Fruit fly (Drosophila melanogaster) whole organism, embryonic: ENCODE results near the gene CG7386.
A peak's percentile ranks its signal among the peaks of the same experiment; 100 is the strongest.

ENCODE experiments used
- Atf6 ChIP-seq: fragments of 200-800 bp; sonication (Bioruptor generic); IDR thresholded peaks from 2 replicates; pipeline ENCODE4 v1.3.6; 2022; ENCODE audit warnings: missing biosample characterization, missing genetic modification characterization
- Awh ChIP-seq: fragments of 200-800 bp; sonication (Bioruptor generic); IDR thresholded peaks from 2 replicates; pipeline ENCODE4, ENCODE4 v1.3.6; 2022; ENCODE audit warnings: missing biosample characterization, missing genetic modification characterization
- B-H1 ChIP-seq: fragments of 200-800 bp; sonication (Bioruptor generic); IDR thresholded peaks from 3 replicates; pipeline ENCODE4 v1.3.6; 2022; ENCODE audit warnings: missing biosample characterization, missing genetic modification characterization
- CG10979 ChIP-seq: fragments of 200-800 bp; sonication (Bioruptor generic); optimal IDR thresholded peaks from 2 replicates; lab custom pipeline; 2018; ENCODE audit warnings: missing biosample characterization, mild to moderate bottlenecking, missing genetic modification characterization, moderate library complexity
- CG11085 ChIP-seq: fragments of 200-800 bp; sonication (Bioruptor generic); IDR thresholded peaks from 2 replicates; pipeline ENCODE4 v1.3.6; 2022; ENCODE audit warnings: missing biosample characterization, missing genetic modification characterization
- CG11723 ChIP-seq: fragments of 200-800 bp; sonication (Bioruptor generic); optimal IDR thresholded peaks from 2 replicates; lab custom pipeline; 2017; ENCODE audit warnings: missing biosample characterization, mild to moderate bottlenecking, missing genetic modification characterization
- CG15269 ChIP-seq: fragments of 200-800 bp; sonication (Bioruptor generic); optimal IDR thresholded peaks from 2 replicates; lab custom pipeline; 2018; ENCODE audit warnings: missing biosample characterization, mild to moderate bottlenecking, missing genetic modification characterization, moderate library complexity
- CG2129 ChIP-seq: fragments of 200-800 bp; sonication (Bioruptor generic); IDR thresholded peaks from 2 replicates; pipeline ENCODE4 v1.3.6; 2022; ENCODE audit warnings: missing biosample characterization, missing genetic modification characterization; ENCODE audit not compliant: partially characterized antibody
- CG3838 ChIP-seq: fragments of 200-800 bp; sonication (Bioruptor generic); optimal IDR thresholded peaks from 3 replicates; lab custom pipeline; 2016; ENCODE audit warnings: missing biosample characterization, missing genetic modification characterization
- CG43689 ChIP-seq: fragments of 200-800 bp; sonication (Bioruptor generic); IDR thresholded peaks from 2 replicates; pipeline ENCODE4 v1.3.6; 2022; ENCODE audit warnings: missing biosample characterization, missing genetic modification characterization
- CG4424 ChIP-seq: fragments of 200-800 bp; sonication (Bioruptor generic); optimal IDR thresholded peaks from 3 replicates; lab custom pipeline; 2016; ENCODE audit warnings: missing biosample characterization, missing genetic modification characterization
- CG4730 ChIP-seq: fragments of 200-800 bp; sonication (Bioruptor generic); IDR thresholded peaks from 2 replicates; pipeline ENCODE4 v1.3.6; 2022; ENCODE audit warnings: missing biosample characterization, missing genetic modification characterization
- CG4820 ChIP-seq: fragments of 200-800 bp; sonication (Bioruptor generic); optimal IDR thresholded peaks from 3 replicates; lab custom pipeline; 2016; ENCODE audit warnings: missing biosample characterization, missing genetic modification characterization
- CG4854 ChIP-seq: fragments of 200-800 bp; sonication (Bioruptor generic); optimal IDR thresholded peaks from 2 replicates; lab custom pipeline; 2016; ENCODE audit warnings: missing biosample characterization, missing genetic modification characterization, inconsistent platforms
- CG6254 ChIP-seq: fragments of 200-800 bp; sonication (Bioruptor generic); optimal IDR thresholded peaks from 3 replicates; lab custom pipeline; 2017; ENCODE audit warnings: mild to moderate bottlenecking, missing biosample characterization, missing genetic modification reagents, missing genetic modification characterization
- CG6854 ChIP-seq: fragments of 200-800 bp; sonication (Bioruptor generic); optimal IDR thresholded peaks from 3 replicates; lab custom pipeline; 2017; ENCODE audit warnings: missing biosample characterization, mild to moderate bottlenecking, missing genetic modification characterization
- CG7928 ChIP-seq: fragments of 200-800 bp; sonication (Bioruptor generic); optimal IDR thresholded peaks from 2 replicates; lab custom pipeline; 2017; ENCODE audit warnings: missing biosample characterization, mild to moderate bottlenecking, missing genetic modification characterization
- CG8089 ChIP-seq: fragments of 200-800 bp; sonication (Bioruptor generic); optimal IDR thresholded peaks from 3 replicates; lab custom pipeline; 2016; ENCODE audit warnings: missing biosample characterization, missing genetic modification characterization
- CG8388 ChIP-seq: fragments of 200-800 bp; sonication (Bioruptor generic); optimal IDR thresholded peaks from 2 replicates; lab custom pipeline; 2019; ENCODE audit warnings: missing biosample characterization, mild to moderate bottlenecking, missing genetic modification characterization, moderate library complexity
- CG8944 ChIP-seq: fragments of 200-800 bp; sonication (Bioruptor generic); optimal IDR thresholded peaks from 3 replicates; lab custom pipeline; 2016; ENCODE audit warnings: missing biosample characterization, missing genetic modification characterization
- CHES-1-like ChIP-seq: fragments of 200-800 bp; sonication (Bioruptor generic); optimal IDR thresholded peaks from 2 replicates; lab custom pipeline; 2016; ENCODE audit warnings: missing biosample characterization, missing genetic modification characterization
- Dip2 ChIP-seq: fragments of 200-800 bp; sonication (Bioruptor generic); IDR thresholded peaks from 2 replicates; pipeline ENCODE4 v1.3.6; 2022; ENCODE audit warnings: missing biosample characterization, missing genetic modification characterization
- Gug ChIP-seq: fragments of 200-800 bp; sonication (Bioruptor generic); IDR thresholded peaks from 4 replicates; pipeline ENCODE4 v1.3.6; 2022; ENCODE audit warnings: missing biosample characterization, missing genetic modification characterization
- Hmr ChIP-seq: fragments of 200-800 bp; sonication (Bioruptor generic); optimal IDR thresholded peaks from 3 replicates; lab custom pipeline; 2017; ENCODE audit warnings: mild to moderate bottlenecking, missing biosample characterization, missing genetic modification reagents, missing genetic modification characterization
- Jarid2 ChIP-seq: fragments of 200-800 bp; sonication (Bioruptor generic); optimal IDR thresholded peaks from 3 replicates; lab custom pipeline; 2017; ENCODE audit warnings: mild to moderate bottlenecking, missing biosample characterization, missing genetic modification reagents, missing genetic modification characterization
- Max ChIP-seq: fragments of 200-800 bp; sonication (Bioruptor generic); optimal IDR thresholded peaks from 2 replicates; lab custom pipeline; 2016; ENCODE audit warnings: missing biosample characterization, mild to moderate bottlenecking, missing genetic modification characterization
- NK7.1 ChIP-seq: fragments of 200-800 bp; sonication (Bioruptor generic); optimal IDR thresholded peaks from 3 replicates; lab custom pipeline; 2016; ENCODE audit warnings: missing biosample characterization, missing genetic modification characterization
- Oli ChIP-seq: fragments of 200-800 bp; sonication (Bioruptor generic); optimal IDR thresholded peaks from 2 replicates; lab custom pipeline; 2018; ENCODE audit warnings: missing biosample characterization, mild to moderate bottlenecking, missing genetic modification characterization, moderate library complexity
- Taf1 ChIP-seq: fragments of 200-800 bp; sonication (Bioruptor generic); IDR thresholded peaks from 2 replicates; pipeline ENCODE4 v1.3.6; 2022; ENCODE audit warnings: missing biosample characterization, missing genetic modification characterization
- Usf ChIP-seq: fragments of 200-800 bp; sonication (Bioruptor generic); optimal IDR thresholded peaks from 2 replicates; lab custom pipeline; 2017; ENCODE audit warnings: missing genotype, missing biosample characterization, missing genetic modification characterization
- aop ChIP-seq: fragments of 200-800 bp; sonication (Bioruptor generic); IDR thresholded peaks from 2 replicates; pipeline ENCODE4 v1.3.6; 2022; ENCODE audit warnings: missing biosample characterization, missing genetic modification characterization
- ase ChIP-seq: fragments of 200-800 bp; sonication (Bioruptor generic); IDR thresholded peaks from 3 replicates; pipeline ENCODE4 v1.3.6; 2022; ENCODE audit warnings: missing biosample characterization, missing genetic modification characterization
- bcd ChIP-seq: fragments of 200-800 bp; sonication (Bioruptor generic); optimal IDR thresholded peaks from 2 replicates; lab custom pipeline; 2017; ENCODE audit warnings: missing biosample characterization, mild to moderate bottlenecking, missing genetic modification characterization
- chm ChIP-seq: fragments of 200-800 bp; sonication (Bioruptor generic); IDR thresholded peaks from 2 replicates; pipeline ENCODE4 v1.3.6; 2022; ENCODE audit warnings: missing biosample characterization, missing genetic modification characterization
- dan ChIP-seq: fragments of 200-800 bp; sonication (Bioruptor generic); IDR thresholded peaks from 2 replicates; pipeline ENCODE4 v1.3.6; 2022; ENCODE audit warnings: missing biosample characterization, missing genetic modification characterization
- ems ChIP-seq: fragments of 200-800 bp; sonication (Bioruptor generic); optimal IDR thresholded peaks from 3 replicates; lab custom pipeline; 2016; ENCODE audit warnings: missing biosample characterization, missing genetic modification characterization
- eyg ChIP-seq: fragments of 200-800 bp; sonication (Bioruptor generic); optimal IDR thresholded peaks from 3 replicates; lab custom pipeline; 2016; ENCODE audit warnings: missing biosample characterization, missing genetic modification characterization
- fru ChIP-seq: fragments of >200 bp; optimal IDR thresholded peaks from 2 replicates; lab custom pipeline; 2017
- ftz-f1 ChIP-seq: fragments of 200-800 bp; sonication (Bioruptor generic); optimal IDR thresholded peaks from 2 replicates; lab custom pipeline; 2016; ENCODE audit warnings: missing biosample characterization, missing genetic modification characterization
- gsb-n ChIP-seq: fragments of 200-800 bp; sonication (Bioruptor generic); optimal IDR thresholded peaks from 3 replicates; lab custom pipeline; 2018; ENCODE audit warnings: missing biosample characterization, mild to moderate bottlenecking, missing genetic modification characterization
- ham ChIP-seq: fragments of 200-800 bp; sonication (Bioruptor generic); IDR thresholded peaks from 2 replicates; pipeline ENCODE4 v1.3.6; 2022; ENCODE audit warnings: missing biosample characterization, missing genetic modification characterization
- hkb ChIP-seq, 2 experiments: fragments of 200-800 bp in 1 of 2; fragments of >200 bp in 1 of 2; sonication (Bioruptor generic) in 1 of 2; IDR thresholded peaks in 1 of 2; optimal IDR thresholded peaks in 1 of 2; 2 replicates each; pipeline versions ENCODE4 v1.3.6 to Lab custom; 2017 to 2022; ENCODE audit warnings: missing biosample characterization in 1 of 2, missing genetic modification characterization in 1 of 2
- insv ChIP-seq, 2 experiments: fragments of 200-800 bp; sonication (Bioruptor generic); optimal IDR thresholded peaks; 3 replicates each; lab custom pipeline; 2016 to 2018; ENCODE audit warnings: missing biosample characterization in 2 of 2, missing genetic modification characterization in 2 of 2
- otp ChIP-seq: fragments of 200-800 bp; sonication (Bioruptor generic); IDR thresholded peaks from 3 replicates; pipeline ENCODE4, ENCODE4 v1.3.6; 2022; ENCODE audit warnings: missing biosample characterization, missing genetic modification characterization
- prd ChIP-seq, 3 experiments: fragments of >200 bp in 2 of 3; fragments of 200-800 bp in 1 of 3; sonication (Bioruptor generic) in 1 of 3; optimal IDR thresholded peaks in 2 of 3; IDR thresholded peaks in 1 of 3; 2 replicates in 2 of 3; 3 replicates in 1 of 3; pipeline versions ENCODE4 v1.3.6 to Lab custom; 2017 to 2022; ENCODE audit warnings: missing biosample characterization in 1 of 3, missing genetic modification characterization in 1 of 3
- row ChIP-seq: fragments of 200-800 bp; sonication (Bioruptor generic); IDR thresholded peaks from 3 replicates; pipeline ENCODE4 v1.3.6; 2022; ENCODE audit warnings: missing biosample characterization, missing genetic modification characterization
- sens ChIP-seq: fragments of 200-800 bp; sonication (Bioruptor generic); peaks from one replicate; lab custom pipeline; 2016; ENCODE audit warnings: missing biosample characterization, missing genetic modification characterization
- sens-2 ChIP-seq: fragments of 200-800 bp; sonication (Bioruptor generic); IDR thresholded peaks from 2 replicates; pipeline ENCODE4 v1.3.6; 2022; ENCODE audit warnings: missing biosample characterization, missing genetic modification characterization
- sob ChIP-seq: fragments of 200-800 bp; sonication (Bioruptor generic); IDR thresholded peaks from 2 replicates; pipeline ENCODE4 v1.3.6; 2022; ENCODE audit warnings: missing biosample characterization, missing genetic modification characterization
- ssp ChIP-seq: fragments of 200-800 bp; sonication (Bioruptor generic); IDR thresholded peaks from 2 replicates; pipeline ENCODE4 v1.3.6; 2022; ENCODE audit warnings: missing biosample characterization, missing genetic modification characterization
- trh ChIP-seq: fragments of 200-800 bp; sonication (Bioruptor generic); optimal IDR thresholded peaks from 2 replicates; lab custom pipeline; 2016; ENCODE audit warnings: missing biosample characterization, missing genetic modification characterization
- yki ChIP-seq: fragments of >200 bp; optimal IDR thresholded peaks from 3 replicates; lab custom pipeline; 2018

The CG7386 gene

dm6 chr3L:6217806-6218205 lies 28.3 kb downstream of the CG7386 start, which contains the start of gene LanA (continued):
- peak; percentile 27 for TF ChIP-seq CHES-1-like (GFP tag; lab: Kevin White, UChicago)
- peak; percentile 44; the same call in 1 of the 2 replicates for TF ChIP-seq Atf6
- TF ChIP-seq CG2129 (GFP tag; lab: Robert Waterston, UW), result no peak
- TF ChIP-seq aop (GFP tag; lab: Robert Waterston, UW), result peak; percentile 76; the same call in 1 of the 2 replicates
- TF ChIP-seq otp (GFP tag; lab: Robert Waterston, UW), result peak; percentile 31; the same call in 1 of the 3 replicates
- no peak for TF ChIP-seq Dip2 (GFP tag; lab: Robert Waterston, UW)
- TF ChIP-seq CG6254 (GFP tag; lab: Kevin White, UChicago), result no peak
- TF ChIP-seq CG7928, result no peak
- TF ChIP-seq CG4820 (GFP tag; lab: Kevin White, UChicago), result no peak
- no peak for TF ChIP-seq Gug
- no peak for TF ChIP-seq trh
- peak; percentile 17 for TF ChIP-seq eyg (GFP tag; lab: Kevin White, UChicago)
- TF ChIP-seq Max (GFP tag; lab: Kevin White, UChicago), result no peak
- TF ChIP-seq NK7.1 (GFP tag; lab: Kevin White, UChicago), result no peak
- no peak for TF ChIP-seq ems (GFP tag; lab: Kevin White, UChicago)
- TF ChIP-seq prd (optimal IDR thresholded peaks at IDR 0.05; lab: Kevin White, UChicago), result no peak
- TF ChIP-seq prd (GFP tag; IDR thresholded peaks at IDR 0.05; lab: Robert Waterston, UW), result 0 out of 3 replicates have a peak, but pooled peaks have one; percentile 3
- TF ChIP-seq CG8944 (GFP tag; lab: Kevin White, UChicago), result no peak
- no peak for TF ChIP-seq fru (lab: Kevin White, UChicago)
- TF ChIP-seq B-H1, result no peak
- TF ChIP-seq CG4730 (GFP tag; lab: Robert Waterston, UW), result no peak
- TF ChIP-seq ftz-f1, result peak; percentile 2
- no peak for TF ChIP-seq CG43689 (GFP tag; lab: Robert Waterston, UW)
- no peak for TF ChIP-seq CG8388
- TF ChIP-seq hkb (optimal IDR thresholded peaks at IDR 0.05; lab: Kevin White, UChicago), result no peak
- TF ChIP-seq hkb (GFP tag; IDR thresholded peaks at IDR 0.05; lab: Robert Waterston, UW), result peak; percentile 11; the same call in 1 of the 2 replicates
- no peak for TF ChIP-seq CG8089 (GFP tag; lab: Kevin White, UChicago)
- no peak for TF ChIP-seq Usf (GFP tag; lab: Kevin White, UChicago)
- no peak for TF ChIP-seq CG15269
- no peak for TF ChIP-seq ham (GFP tag; lab: Robert Waterston, UW)
- no peak for TF ChIP-seq Oli (tag; lab: Kevin White, UChicago)
- TF ChIP-seq CG11723 (GFP tag; lab: Kevin White, UChicago), result no peak
- peak in 1 of 2 experiments; percentile 3 for TF ChIP-seq insv (GFP tag; optimal IDR thresholded peaks at IDR 0.05; lab: Kevin White, UChicago)
- TF ChIP-seq sens (GFP tag; lab: Kevin White, UChicago), result peak; percentile 67
- peak; percentile 77 for TF ChIP-seq Jarid2 (GFP tag; lab: Kevin White, UChicago)
- TF ChIP-seq dan (GFP tag; lab: Robert Waterston, UW), result no peak
- TF ChIP-seq CG4854 (GFP tag; lab: Kevin White, UChicago), result no peak
- peak; percentile 7 for TF ChIP-seq gsb-n (tag; lab: Kevin White, UChicago)
- TF ChIP-seq Awh (GFP tag; lab: Robert Waterston, UW), result peak; percentile 27; the same call in 1 of the 2 replicates
- TF ChIP-seq Hmr, result no peak
- TF ChIP-seq ssp (GFP tag; lab: Robert Waterston, UW), result no peak
- no peak for TF ChIP-seq yki (lab: Kevin White, UChicago)
- no peak for TF ChIP-seq Taf1 (GFP tag; lab: Robert Waterston, UW)
- TF ChIP-seq CG3838 (GFP tag; lab: Kevin White, UChicago), result no peak
- TF ChIP-seq CG10979, result no peak
- no peak for TF ChIP-seq CG11085 (GFP tag; lab: Robert Waterston, UW)
- no peak for TF ChIP-seq bcd
- peak; percentile 82 for TF ChIP-seq chm (GFP tag; lab: Robert Waterston, UW)
- TF ChIP-seq CG6854, result no peak
- no peak for TF ChIP-seq row (GFP tag; lab: Robert Waterston, UW)
- no peak for TF ChIP-seq CG4424 (GFP tag; lab: Kevin White, UChicago)
- TF ChIP-seq ase, result no peak
- TF ChIP-seq sob, result peak; percentile 46; the same call in 1 of the 2 replicates
- 0 out of 2 replicates have a peak, but pooled peaks have one; percentile 31 for TF ChIP-seq sens-2 (GFP tag; lab: Robert Waterston, UW)
